Worm (Caenorhabditis elegans) whole organism, L4 larva: ENCODE data around the gene gldi-9.

ENCODE experiments used
- F10B5.3 ChIP-seq: sonication (generic microtip); optimal IDR thresholded peaks from 2 replicates; lab custom pipeline; 2016; ENCODE audit warnings: mild to moderate bottlenecking, missing genetic modification characterization, missing compliant biosample characterization
- F26F4.8 ChIP-seq: fragments of 200-800 bp; sonication (Bioruptor generic); conservative IDR thresholded peaks from 2 replicates; pipeline ENCODE4 v1.3.6; 2022; ENCODE audit warnings: missing genetic modification characterization, missing compliant biosample characterization
- F37D6.2 ChIP-seq: sonication (generic microtip); optimal IDR thresholded peaks from 2 replicates; lab custom pipeline; 2016; ENCODE audit warnings: mild to moderate bottlenecking, missing genetic modification characterization, missing compliant biosample characterization
- T26A8.4 ChIP-seq: fragments of 200-800 bp; sonication (Bioruptor generic); IDR thresholded peaks from 2 replicates; pipeline ENCODE4 v1.3.6; 2022; ENCODE audit warnings: missing genetic modification characterization, missing compliant biosample characterization
- Y48G9A.11 ChIP-seq: fragments of 200-800 bp; sonication (Bioruptor generic); IDR thresholded peaks from 2 replicates; pipeline ENCODE4 v1.3.6; 2022; ENCODE audit warnings: missing genetic modification reagents, missing genetic modification characterization, missing compliant biosample characterization
- Y75B8A.6 ChIP-seq: fragments of 200-800 bp; sonication (Bioruptor generic); IDR thresholded peaks from 2 replicates; pipeline ENCODE4 v1.3.6; 2022; ENCODE audit warnings: missing genetic modification reagents, missing genetic modification characterization, missing compliant biosample characterization
- ZK546.5 ChIP-seq, 2 experiments: sonication (generic microtip); optimal IDR thresholded peaks; 2 replicates each; lab custom pipeline; 2017; ENCODE audit warnings: missing biosample characterization in 2 of 2, missing genetic modification characterization in 2 of 2
- aha-1 ChIP-seq: fragments of 150-350 bp; peaks from one replicate; lab custom pipeline; 2014; ENCODE audit warnings: missing biosample characterization, missing genetic modification characterization
- attf-4 ChIP-seq: sonication (generic microtip); optimal IDR thresholded peaks from 3 replicates; lab custom pipeline; 2017; ENCODE audit warnings: missing biosample characterization, missing genetic modification characterization
- ceh-20 ChIP-seq: fragments of 200-800 bp; sonication (Bioruptor generic); IDR thresholded peaks from 2 replicates; pipeline ENCODE4 v1.3.6; 2022; ENCODE audit warnings: missing genetic modification reagents, missing genetic modification characterization, missing compliant biosample characterization
- ces-1 ChIP-seq: fragments of 150-350 bp; sonication (generic microtip); optimal IDR thresholded peaks from 4 replicates; lab custom pipeline; 2014; ENCODE audit warnings: missing biosample characterization, missing genetic modification reagents, missing genetic modification characterization
- cey-2 ChIP-seq: sonication (generic microtip); optimal IDR thresholded peaks from 3 replicates; lab custom pipeline; 2017; ENCODE audit warnings: missing genetic modification characterization, mild to moderate bottlenecking, missing compliant biosample characterization, antibody characterized with exemption, borderline replicate concordance; ENCODE audit not compliant: insufficient read depth
- ctbp-1 ChIP-seq: fragments of 200-800 bp; sonication (Bioruptor generic); IDR thresholded peaks from 2 replicates; pipeline ENCODE4 v1.3.6; 2022; ENCODE audit warnings: missing genetic modification reagents, missing genetic modification characterization, missing compliant biosample characterization
- daf-12 ChIP-seq: fragments of 150-350 bp; optimal IDR thresholded peaks from 2 replicates; lab custom pipeline; 2014; ENCODE audit warnings: missing biosample characterization, missing genetic modification reagents, missing genetic modification characterization
- daf-16 ChIP-seq, 3 experiments: sonication (generic microtip); optimal IDR thresholded peaks; 2 replicates each; lab custom pipeline; 2016 to 2017; ENCODE audit warnings: missing genetic modification characterization in 3 of 3, missing genetic modification reagents in 3 of 3, mild to moderate bottlenecking in 2 of 3, missing compliant biosample characterization in 2 of 3, missing biosample characterization in 1 of 3, moderate library complexity in 1 of 3
- dmd-6 ChIP-seq: fragments of 200-800 bp; sonication (Bioruptor generic); IDR thresholded peaks from 2 replicates; pipeline ENCODE4 v1.3.6; 2022; ENCODE audit warnings: missing genetic modification reagents, missing genetic modification characterization, missing compliant biosample characterization
- dpl-1 ChIP-seq: fragments of 150-350 bp; optimal IDR thresholded peaks from 2 replicates; lab custom pipeline; 2014; ENCODE audit warnings: missing biosample characterization, missing genetic modification reagents, missing genetic modification characterization
- egl-27 ChIP-seq: sonication (generic microtip); optimal IDR thresholded peaks from 3 replicates; lab custom pipeline; 2017; ENCODE audit warnings: missing biosample characterization, missing genetic modification reagents, missing genetic modification characterization
- egl-43 ChIP-seq: fragments of 200-800 bp; sonication (Bioruptor generic); IDR thresholded peaks from 2 replicates; pipeline ENCODE4 v1.3.6; 2022; ENCODE audit warnings: missing genetic modification reagents, missing genetic modification characterization, missing compliant biosample characterization
- fkh-10 ChIP-seq: fragments of 150-350 bp; optimal IDR thresholded peaks from 2 replicates; lab custom pipeline; 2014; ENCODE audit warnings: missing biosample characterization, missing genetic modification reagents, missing genetic modification characterization
- fos-1 ChIP-seq: fragments of 150-350 bp; optimal IDR thresholded peaks from 2 replicates; lab custom pipeline; 2014; ENCODE audit warnings: missing biosample characterization, missing genetic modification characterization
- hmg-1.1 ChIP-seq: fragments of 200-800 bp; sonication (Bioruptor generic); IDR thresholded peaks from 2 replicates; pipeline ENCODE4 v1.3.6; 2022; ENCODE audit warnings: missing genetic modification reagents, missing genetic modification characterization, missing compliant biosample characterization
- jun-1 ChIP-seq: fragments of 150-350 bp; optimal IDR thresholded peaks from 2 replicates; lab custom pipeline; 2014; ENCODE audit warnings: missing biosample characterization, missing genetic modification reagents, missing genetic modification characterization
- lim-7 ChIP-seq: fragments of 200-800 bp; sonication (Bioruptor generic); IDR thresholded peaks from 2 replicates; pipeline ENCODE4 v1.3.6; 2022; ENCODE audit warnings: missing genetic modification characterization, missing compliant biosample characterization
- lin-13 ChIP-seq: fragments of 150-350 bp; optimal IDR thresholded peaks from 2 replicates; lab custom pipeline; 2014; ENCODE audit warnings: missing biosample characterization, missing genetic modification reagents, missing genetic modification characterization
- mdl-1 ChIP-seq, 2 experiments: fragments of 150-350 bp in 1 of 2; sonication (generic microtip) in 1 of 2; optimal IDR thresholded peaks; 2 replicates each; lab custom pipeline; 2014 to 2017; ENCODE audit warnings: missing biosample characterization in 2 of 2, missing genetic modification characterization in 2 of 2
- mep-1 ChIP-seq: fragments of 150-350 bp; sonication (generic microtip); optimal IDR thresholded peaks from 3 replicates; lab custom pipeline; 2014; ENCODE audit warnings: missing biosample characterization, missing genetic modification characterization
- mes-2 ChIP-seq: sonication (generic microtip); optimal IDR thresholded peaks from 2 replicates; lab custom pipeline; 2016; ENCODE audit warnings: missing genotype, mild to moderate bottlenecking, missing genetic modification characterization, missing compliant biosample characterization; ENCODE audit not compliant: poor library complexity, severe bottlenecking
- nhr-102 ChIP-seq: sonication (generic microtip); optimal IDR thresholded peaks from 2 replicates; lab custom pipeline; 2016; ENCODE audit warnings: mild to moderate bottlenecking, missing genetic modification characterization, moderate library complexity, missing compliant biosample characterization
- nhr-11 ChIP-seq: fragments of 150-350 bp; optimal IDR thresholded peaks from 2 replicates; lab custom pipeline; 2014; ENCODE audit warnings: missing biosample characterization, missing genetic modification characterization
- nhr-25 ChIP-seq: sonication (generic microtip); optimal IDR thresholded peaks from 2 replicates; lab custom pipeline; 2017; ENCODE audit warnings: missing genetic modification characterization, mild to moderate bottlenecking, missing compliant biosample characterization, antibody characterized with exemption, moderate library complexity, borderline replicate concordance; ENCODE audit not compliant: insufficient read depth
- nhr-41 ChIP-seq: fragments of 200-800 bp; sonication (Bioruptor generic); IDR thresholded peaks from 2 replicates; pipeline ENCODE4 v1.3.6; 2022; ENCODE audit warnings: missing genetic modification reagents, missing genetic modification characterization, missing compliant biosample characterization
- nhr-42 ChIP-seq: fragments of 200-800 bp; sonication (Bioruptor generic); IDR thresholded peaks from 2 replicates; pipeline ENCODE4 v1.3.6; 2022; ENCODE audit warnings: missing genetic modification characterization, missing compliant biosample characterization
- nhr-6 ChIP-seq: fragments of 150-350 bp; optimal IDR thresholded peaks from 2 replicates; lab custom pipeline; 2014; ENCODE audit warnings: missing biosample characterization, missing genetic modification characterization
- pha-4 ChIP-seq, 2 experiments: fragments of 150-350 bp in 1 of 2; fragments of 200-800 bp in 1 of 2; sonication (Bioruptor generic) in 1 of 2; IDR thresholded peaks in 1 of 2; optimal IDR thresholded peaks in 1 of 2; 2 replicates each; pipeline versions ENCODE4 v1.3.6 to Lab custom; 2014 to 2022; ENCODE audit warnings: missing genetic modification characterization in 2 of 2, missing genetic modification reagents in 2 of 2, missing biosample characterization in 1 of 2, missing compliant biosample characterization in 1 of 2
- rbr-2 ChIP-seq: sonication (generic microtip); optimal IDR thresholded peaks from 2 replicates; lab custom pipeline; 2016; ENCODE audit warnings: missing genotype, missing genetic modification characterization, missing compliant biosample characterization
- sdz-12 ChIP-seq: fragments of 200-800 bp; sonication (Bioruptor generic); optimal IDR thresholded peaks from 2 replicates; lab custom pipeline; 2018; ENCODE audit warnings: mild to moderate bottlenecking, missing genetic modification characterization, missing compliant biosample characterization
- set-16 ChIP-seq: fragments of 200-800 bp; sonication (Bioruptor generic); IDR thresholded peaks from 2 replicates; pipeline ENCODE4 v1.3.6; 2022; ENCODE audit warnings: missing genetic modification reagents, missing genetic modification characterization, missing compliant biosample characterization
- snpc-1.2 ChIP-seq: fragments of 200-800 bp; sonication (Bioruptor generic); IDR thresholded peaks from 2 replicates; pipeline ENCODE4 v1.3.6; 2022; ENCODE audit warnings: missing genetic modification reagents, missing genetic modification characterization, missing compliant biosample characterization
- snpc-4 ChIP-seq: fragments of 150-350 bp; optimal IDR thresholded peaks from 2 replicates; lab custom pipeline; 2014; ENCODE audit warnings: missing biosample characterization, missing genetic modification characterization
- spr-1 ChIP-seq: sonication (generic microtip); optimal IDR thresholded peaks from 2 replicates; lab custom pipeline; 2016; ENCODE audit warnings: mild to moderate bottlenecking, missing genetic modification characterization, missing compliant biosample characterization
- tra-1 ChIP-seq: fragments of 200-800 bp; sonication (Bioruptor generic); IDR thresholded peaks from 2 replicates; pipeline ENCODE4 v1.3.6; 2022; ENCODE audit warnings: missing genetic modification reagents, missing genetic modification characterization, missing compliant biosample characterization
- vab-7 ChIP-seq: fragments of 200-800 bp; sonication (Bioruptor generic); IDR thresholded peaks from 2 replicates; pipeline ENCODE4 v1.3.6; 2022; ENCODE audit warnings: missing genetic modification reagents, missing genetic modification characterization, missing compliant biosample characterization
- zag-1 ChIP-seq: fragments of 150-350 bp; optimal IDR thresholded peaks from 2 replicates; lab custom pipeline; 2014; ENCODE audit warnings: missing biosample characterization, missing genetic modification characterization
- ztf-11 ChIP-seq: fragments of 150-350 bp; optimal IDR thresholded peaks from 2 replicates; lab custom pipeline; 2014; ENCODE audit warnings: missing biosample characterization, missing genetic modification characterization
- ztf-7 ChIP-seq: fragments of 150-350 bp; optimal IDR thresholded peaks from 2 replicates; lab custom pipeline; 2014; ENCODE audit warnings: missing biosample characterization, missing genetic modification characterization

The gldi-9 gene

ce11 chrIII:2770752-2771151, 14.6 kb upstream of the gldi-9 start:
- TF ChIP-seq dpl-1 (GFP tag; lab: Kevin White, UChicago) (no peak), snpc-4 (no peak), egl-43 (GFP tag; lab: Robert Waterston, UW) (0 out of 2 replicates have a peak, but pooled peaks have one; percentile 7), set-16 (GFP tag; lab: Robert Waterston, UW) (peak; percentile 85)

ce11 chrIII:2769078-2769477, 12.9 kb upstream of the gldi-9 start:
- TF ChIP-seq dpl-1 (GFP tag; lab: Kevin White, UChicago) (peak; percentile 10), jun-1 (tag; lab: Kevin White, UChicago) (no peak), aha-1 (tag; lab: Kevin White, UChicago) (peak; percentile 78)

- TF ChIP-seq attf-4 (tag; lab: Kevin White, UChicago) (no peak), zag-1 (tag; lab: Kevin White, UChicago) (no peak), F10B5.3 (peak; percentile 13), lim-7 (GFP tag; lab: Robert Waterston, UW) (no peak), nhr-11 (tag; lab: Kevin White, UChicago) (peak; percentile 7), ceh-20 (no peak), Y75B8A.6 (peak; percentile 45; the same call in 1 of the 2 replicates), vab-7 (peak; percentile 74), rbr-2 (tag; lab: Kevin White, UChicago) (peak; percentile 85), F37D6.2 (peak; percentile 65), spr-1 (tag; lab: Kevin White, UChicago) (peak; percentile 68), aha-1 (tag; lab: Kevin White, UChicago) (no peak), mes-2 (tag; lab: Kevin White, UChicago) (peak; percentile 96), fos-1 (no peak), dpl-1 (GFP tag; lab: Kevin White, UChicago) (peak; percentile 84), fkh-10 (GFP tag; lab: Kevin White, UChicago) (peak; percentile 18), nhr-102 (tag; lab: Kevin White, UChicago) (peak; percentile 70), dmd-6 (GFP tag; lab: Robert Waterston, UW) (peak; percentile 49; the same call in 1 of the 2 replicates), pha-4 (GFP tag; IDR thresholded peaks at IDR 0.05; lab: Robert Waterston, UW) (peak; percentile 83), pha-4 (tag; optimal IDR thresholded peaks at IDR 0.05; lab: Kevin White, UChicago) (no peak), ztf-7 (tag; lab: Kevin White, UChicago) (no peak), nhr-6 (tag; lab: Kevin White, UChicago) (peak; percentile 93), nhr-41 (no peak), ztf-11 (tag; lab: Kevin White, UChicago) (no peak), Y48G9A.11 (GFP tag; lab: Robert Waterston, UW) (peak; percentile 64), snpc-1.2 (peak; percentile 60; the same call in 1 of the 2 replicates), lin-13 (GFP tag; lab: Kevin White, UChicago) (peak; percentile 86), F26F4.8 (GFP tag; lab: Robert Waterston, UW) (no peak), ces-1 (GFP tag; lab: Kevin White, UChicago) (peak; percentile 27), tra-1 (no peak), daf-12 (tag; lab: Kevin White, UChicago) (no peak), nhr-42 (GFP tag; lab: Robert Waterston, UW) (0 out of 2 replicates have a peak, but pooled peaks have one; percentile 32), ctbp-1 (GFP tag; lab: Robert Waterston, UW) (peak; percentile 74), daf-16 (GFP tag; optimal IDR thresholded peaks at IDR 0.05; lab: Kevin White, UChicago) (peak in 1 of 2 experiments; percentile 36), daf-16 (tag; optimal IDR thresholded peaks at IDR 0.05; lab: Kevin White, UChicago) (peak; percentile 54), nhr-25 (peak; percentile 48), ZK546.5 (tag; optimal IDR thresholded peaks at IDR 0.05; lab: Kevin White, UChicago) (peak in 1 of 2 experiments; percentile 3), hmg-1.1 (GFP tag; lab: Robert Waterston, UW) (peak; percentile 77), mdl-1 (tag; optimal IDR thresholded peaks at IDR 0.05; lab: Kevin White, UChicago) (peak; percentile 25 to 63), cey-2 (tag; lab: Kevin White, UChicago) (no peak), mep-1 (tag; lab: Kevin White, UChicago) (peak; percentile 91), egl-27 (tag; lab: Kevin White, UChicago) (no peak), T26A8.4 (GFP tag; lab: Robert Waterston, UW) (peak; percentile 73), sdz-12 (GFP tag; lab: Kevin White, UChicago) (peak; percentile 16)
These were observed 12.5 kb upstream of the gldi-9 start, which contains the start of gene swsn-3 for ce11 chrIII:2768635-2769034. TSS of gene swsn-3 (minus strand) at chrIII:2768679.
